Fruit fly (Drosophila melanogaster): Measurements from ENCODE around the gene CG4962.

dm6 chr3L:16327776-16328175 is 32.4 kb upstream of the CG4962 start, which contains the start of gene CG13038:
- TF ChIP-seq CG8478 (optimal IDR thresholded peaks at IDR 0.05): no peak
- no peak for TF ChIP-seq CTCF (optimal IDR thresholded peaks at IDR 0.05)

Measured in S2 (cell line).